Worm (Caenorhabditis elegans): ENCODE data around the gene ntp-1.

- TF ChIP-seq skn-1 (tag; optimal IDR thresholded peaks at IDR 0.05) (no peak), nhr-11 (tag; optimal IDR thresholded peaks at IDR 0.05) (no peak), fkh-10 (GFP tag; optimal IDR thresholded peaks at IDR 0.05) (no peak), unc-62 (GFP tag; optimal IDR thresholded peaks at IDR 0.05) (no peak), nhr-28 (tag; optimal IDR thresholded peaks at IDR 0.05) (no peak), aha-1 (tag; optimal IDR thresholded peaks at IDR 0.05) (no peak), pqm-1 (tag; optimal IDR thresholded peaks at IDR 0.05) (no peak)
Measured at ce11 chrIV:7808583-7808982, 14.0 kb upstream of the ntp-1 start, which contains the start of gene C33H5.1.
